Worm (Caenorhabditis elegans): Measurements from ENCODE around the gene T14G8.2.

Gene T14G8.2

ce11 chrX:12889837-12890449 is 32.1 kb downstream of the T14G8.2 start (continued):
- TF ChIP-seq egl-44 (GFP tag; IDR thresholded peaks at IDR 0.05) (peak; percentile 50; the same call in 1 of the 2 replicates), rec-8 (tag; optimal IDR thresholded peaks at IDR 0.05) (peak; percentile 27 to 76), Y67H2A.10 (GFP tag; conservative IDR thresholded peaks at IDR 0.05) (peak; percentile 55; the same call in 1 of the 2 replicates), F10E7.11 (tag; optimal IDR thresholded peaks at IDR 0.05) (no peak), snpc-4 (GFP tag; optimal IDR thresholded peaks at IDR 0.05) (peak; percentile 52), snpc-4 (tag; optimal IDR thresholded peaks at IDR 0.05) (peak in 3 of 4 experiments; percentile 5 to 67 (median 58)), lin-35 (GFP tag; optimal IDR thresholded peaks at IDR 0.05) (peak in 1 of 3 experiments; percentile 71), attf-6 (GFP tag; IDR thresholded peaks at IDR 0.05) (0 out of 2 replicates have a peak, but pooled peaks have one; percentile 39), ztf-18 (tag; optimal IDR thresholded peaks at IDR 0.05) (peak; percentile 75), zim-3 (tag; optimal IDR thresholded peaks at IDR 0.05) (peak; percentile 14), F57C9.4 (tag; optimal IDR thresholded peaks at IDR 0.05) (no peak), ztf-6 (GFP tag; IDR thresholded peaks at IDR 0.05) (no peak), cebp-2 (GFP tag; IDR thresholded peaks at IDR 0.05) (peak; percentile 89; the same call in 1 of the 2 replicates), ZK185.1 (tag; optimal IDR thresholded peaks at IDR 0.05; ENCODE audit: poor library complexity, severe bottlenecking) (peak; percentile 85), attf-5 (GFP tag; optimal IDR thresholded peaks at IDR 0.05) (peak; percentile 57), nfyb-1 (GFP tag; IDR thresholded peaks at IDR 0.05) (peak; percentile 74), C06A6.2 (GFP tag; conservative IDR thresholded peaks at IDR 0.05) (peak; percentile 40; the same call in 1 of the 2 replicates), F22D6.2 (tag; optimal IDR thresholded peaks at IDR 0.05) (peak; percentile 10), K11D2.4 (GFP tag; IDR thresholded peaks at IDR 0.05) (peak; percentile 49), F49E8.2 (tag; optimal IDR thresholded peaks at IDR 0.05; ENCODE audit: insufficient read depth) (no peak), pbrm-1 (GFP tag; IDR thresholded peaks at IDR 0.05) (peak; percentile 73)

- TF ChIP-seq aptf-3 (GFP tag; IDR thresholded peaks at IDR 0.05) (no peak), C17E4.6 (GFP tag; IDR thresholded peaks at IDR 0.05) (no peak), ceh-91 (GFP tag; IDR thresholded peaks at IDR 0.05) (no peak), attf-3 (GFP tag; conservative IDR thresholded peaks at IDR 0.05) (no peak), F52B5.7 (tag; optimal IDR thresholded peaks at IDR 0.05) (no peak), F22D6.2 (tag; optimal IDR thresholded peaks at IDR 0.05) (no peak), nfya-1 (tag; optimal IDR thresholded peaks at IDR 0.05; ENCODE audit: borderline replicate concordance, insufficient read depth) (no peak), B0261.1 (tag; optimal IDR thresholded peaks at IDR 0.05) (no peak), zfh-2 (GFP tag; conservative IDR thresholded peaks at IDR 0.05) (no peak), bed-2 (GFP tag; IDR thresholded peaks at IDR 0.05) (no peak), F39B2.1 (GFP tag; IDR thresholded peaks at IDR 0.05) (no peak), pha-4 (tag; optimal IDR thresholded peaks at IDR 0.05) (no peak), cebp-1 (GFP tag; IDR thresholded peaks at IDR 0.05) (no peak), cebp-1 (tag; optimal IDR thresholded peaks at IDR 0.05) (no peak), ztf-22 (GFP tag; optimal IDR thresholded peaks at IDR 0.05) (no peak), cebp-2 (GFP tag; IDR thresholded peaks at IDR 0.05) (no peak), nfyb-1 (GFP tag; IDR thresholded peaks at IDR 0.05) (no peak), snpc-3.4 (tag; optimal IDR thresholded peaks at IDR 0.05) (no peak), nfya-2 (GFP tag; IDR thresholded peaks at IDR 0.05) (no peak), lin-54 (GFP tag; optimal IDR thresholded peaks at IDR 0.05) (no peak)
Observed at ce11 chrX:12899140-12899888, 41.5 kb downstream of the T14G8.2 start.

All from whole organism, young adult.